Worm (Caenorhabditis elegans): ENCODE measurements around the gene sco-1.

DNA sequence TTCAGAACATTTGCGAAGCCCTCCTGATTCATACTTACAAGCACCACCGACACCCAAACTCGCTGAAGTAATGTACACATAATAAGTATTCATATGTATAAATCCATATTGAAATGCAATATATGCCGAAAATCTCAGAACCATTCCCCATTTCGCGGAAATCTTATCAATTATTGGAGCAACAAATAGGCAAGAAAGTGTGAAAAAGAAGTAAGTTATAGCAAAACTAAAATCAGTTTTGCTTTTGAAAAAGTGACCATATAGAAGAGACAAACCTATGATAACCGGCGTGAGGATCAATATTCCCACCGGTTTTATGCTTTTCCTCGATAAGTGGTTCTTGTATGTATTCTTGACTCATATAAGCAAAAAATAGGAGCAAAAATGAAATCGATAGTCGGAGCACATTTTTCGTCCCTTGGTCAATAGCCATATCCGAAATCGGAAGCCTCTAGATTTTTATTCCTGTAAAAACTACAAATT lies 20.1 kb downstream of the sco-1 start, which contains the start of gene Y52E8A.6:
- no peak for TF ChIP-seq unc-39 (tag; optimal IDR thresholded peaks at IDR 0.05)
- no peak for TF ChIP-seq zag-1 (tag; optimal IDR thresholded peaks at IDR 0.05)
- TF ChIP-seq unc-62 (GFP tag; optimal IDR thresholded peaks at IDR 0.05): no peak
- TF ChIP-seq lin-39 (tag; optimal IDR thresholded peaks at IDR 0.05): no peak
- TF ChIP-seq elt-1 (tag; optimal IDR thresholded peaks at IDR 0.05): no peak
- no peak for TF ChIP-seq lin-13 (GFP tag; optimal IDR thresholded peaks at IDR 0.05)

Data from whole organism, L2 larva.